Worm (Caenorhabditis elegans) whole organism, L1 larva: Measurements from ENCODE around the gene acr-23.

Experiments used
- C04F5.9 ChIP-seq: sonication (generic microtip); optimal IDR thresholded peaks from 2 replicates; lab custom pipeline; 2016; ENCODE audit warnings: missing genetic modification characterization, missing compliant biosample characterization
- C16A3.4 ChIP-seq: fragments of 150-350 bp; optimal IDR thresholded peaks from 2 replicates; lab custom pipeline; 2014; ENCODE audit warnings: missing biosample characterization, missing genetic modification characterization
- F16B12.6 ChIP-seq: fragments of 150-350 bp; optimal IDR thresholded peaks from 2 replicates; lab custom pipeline; 2014; ENCODE audit warnings: missing biosample characterization, missing genetic modification characterization
- Y116A8C.19 ChIP-seq: sonication (generic microtip); optimal IDR thresholded peaks from 2 replicates; lab custom pipeline; 2016; ENCODE audit warnings: missing compliant biosample characterization, missing genetic modification characterization, borderline replicate concordance
- blmp-1 ChIP-seq: fragments of 150-350 bp; optimal IDR thresholded peaks from 2 replicates; lab custom pipeline; 2014; ENCODE audit warnings: missing biosample characterization, missing genetic modification characterization
- ceh-63 ChIP-seq: fragments of 200-800 bp; sonication (Bioruptor generic); optimal IDR thresholded peaks from 2 replicates; lab custom pipeline; 2018; ENCODE audit warnings: mild to moderate bottlenecking, missing genetic modification characterization, missing compliant biosample characterization
- ceh-8 ChIP-seq: fragments of 200-800 bp; sonication (Bioruptor generic); optimal IDR thresholded peaks from 2 replicates; lab custom pipeline; 2018; ENCODE audit warnings: mild to moderate bottlenecking, missing genetic modification characterization, moderate library complexity, missing compliant biosample characterization
- ces-1 ChIP-seq: fragments of 150-350 bp; optimal IDR thresholded peaks from 2 replicates; lab custom pipeline; 2014; ENCODE audit warnings: missing biosample characterization, missing genetic modification reagents, missing genetic modification characterization
- efl-1 ChIP-seq, 4 experiments: fragments of 150-350 bp; optimal IDR thresholded peaks in 3 of 4; peaks in 1 of 4; 1 replicate in 1 of 4; 2 replicates in 3 of 4; lab custom pipeline; 2014; ENCODE audit warnings: missing biosample characterization in 2 of 4, missing genetic modification characterization in 2 of 4, missing genetic modification reagents in 2 of 4
- efl-3 ChIP-seq: fragments of 200-800 bp; sonication (Bioruptor generic); optimal IDR thresholded peaks from 2 replicates; lab custom pipeline; 2018; ENCODE audit warnings: mild to moderate bottlenecking, missing genetic modification characterization, missing compliant biosample characterization
- elt-2 ChIP-seq: sonication (generic microtip); optimal IDR thresholded peaks from 2 replicates; lab custom pipeline; 2016; ENCODE audit warnings: missing genetic modification characterization, mild to moderate bottlenecking, inconsistent platforms, missing compliant biosample characterization, missing genetic modification reagents
- elt-3 ChIP-seq, 6 experiments: fragments of 150-350 bp in 1 of 6; sonication (generic microtip); optimal IDR thresholded peaks; 2 replicates each; lab custom pipeline; 2017 to 2018; ENCODE audit warnings: missing biosample characterization in 6 of 6, missing genetic modification characterization in 6 of 6, inconsistent platforms in 1 of 6
- fkh-10 ChIP-seq: sonication (generic microtip); optimal IDR thresholded peaks from 2 replicates; lab custom pipeline; 2017; ENCODE audit warnings: missing biosample characterization, missing genetic modification reagents, missing genetic modification characterization
- fkh-4 ChIP-seq: sonication (generic microtip); optimal IDR thresholded peaks from 2 replicates; lab custom pipeline; 2016; ENCODE audit warnings: missing compliant biosample characterization, missing genetic modification characterization, borderline replicate concordance
- fkh-8 ChIP-seq: sonication (generic microtip); optimal IDR thresholded peaks from 2 replicates; lab custom pipeline; 2016; ENCODE audit warnings: mild to moderate bottlenecking, missing genetic modification characterization, missing compliant biosample characterization
- grh-1 ChIP-seq: fragments of 200-800 bp; sonication (Bioruptor generic); IDR thresholded peaks from 2 replicates; pipeline ENCODE4 v1.3.6; 2022; ENCODE audit warnings: missing genetic modification reagents, missing genetic modification characterization, missing compliant biosample characterization
- hlh-17 ChIP-seq: fragments of 200-800 bp; sonication (Bioruptor generic); optimal IDR thresholded peaks from 2 replicates; lab custom pipeline; 2018; ENCODE audit warnings: missing genetic modification characterization, mild to moderate bottlenecking, missing compliant biosample characterization, moderate library complexity, borderline replicate concordance
- hpl-2 ChIP-seq: fragments of 150-350 bp; optimal IDR thresholded peaks from 2 replicates; lab custom pipeline; 2014; ENCODE audit warnings: missing biosample characterization, missing genetic modification reagents, missing genetic modification characterization
- irx-1 ChIP-seq: sonication (generic microtip); optimal IDR thresholded peaks from 2 replicates; lab custom pipeline; 2016; ENCODE audit warnings: missing genetic modification characterization, missing compliant biosample characterization
- jun-1 ChIP-seq: fragments of 150-350 bp; optimal IDR thresholded peaks from 2 replicates; lab custom pipeline; 2014; ENCODE audit warnings: missing biosample characterization, missing genetic modification reagents, missing genetic modification characterization
- lin-13 ChIP-seq: fragments of 150-350 bp; optimal IDR thresholded peaks from 2 replicates; lab custom pipeline; 2014; ENCODE audit warnings: missing biosample characterization, missing genetic modification reagents, missing genetic modification characterization
- lin-14 ChIP-seq: fragments of 200-800 bp; sonication (Bioruptor generic); optimal IDR thresholded peaks from 2 replicates; lab custom pipeline; 2018; ENCODE audit warnings: mild to moderate bottlenecking, missing genetic modification characterization, moderate library complexity, missing compliant biosample characterization
- lin-35 ChIP-seq, 2 experiments: fragments of 150-350 bp; optimal IDR thresholded peaks; 2 replicates each; lab custom pipeline; 2014; ENCODE audit warnings: missing biosample characterization in 2 of 2, missing genetic modification characterization in 2 of 2, missing genetic modification reagents in 2 of 2
- lin-39 ChIP-seq: fragments of 150-350 bp; optimal IDR thresholded peaks from 2 replicates; lab custom pipeline; 2014; ENCODE audit warnings: missing biosample characterization, missing genetic modification reagents, missing genetic modification characterization
- lir-3 ChIP-seq: sonication (generic microtip); optimal IDR thresholded peaks from 2 replicates; lab custom pipeline; 2016; ENCODE audit warnings: mild to moderate bottlenecking, missing genetic modification characterization, moderate library complexity, missing compliant biosample characterization; ENCODE audit not compliant: poor library complexity
- lsy-2 ChIP-seq, 2 experiments: fragments of 150-350 bp; optimal IDR thresholded peaks; 2 replicates each; lab custom pipeline; 2014; ENCODE audit warnings: missing biosample characterization in 2 of 2, missing genetic modification characterization in 2 of 2
- mdl-1 ChIP-seq, 2 experiments: fragments of 150-350 bp; optimal IDR thresholded peaks; 2 replicates each; lab custom pipeline; 2014 to 2017; ENCODE audit warnings: missing biosample characterization in 2 of 2, missing genetic modification characterization in 2 of 2, inconsistent platforms in 1 of 2
- mef-2 ChIP-seq: fragments of 150-350 bp; optimal IDR thresholded peaks from 2 replicates; lab custom pipeline; 2014; ENCODE audit warnings: missing biosample characterization, missing genetic modification characterization
- mep-1 ChIP-seq: fragments of 150-350 bp; optimal IDR thresholded peaks from 2 replicates; lab custom pipeline; 2014; ENCODE audit warnings: missing biosample characterization, missing genetic modification characterization
- nhr-11 ChIP-seq: fragments of 150-350 bp; optimal IDR thresholded peaks from 2 replicates; lab custom pipeline; 2014; ENCODE audit warnings: missing biosample characterization, missing genetic modification characterization
- nhr-12 ChIP-seq: sonication (generic microtip); optimal IDR thresholded peaks from 2 replicates; lab custom pipeline; 2017; ENCODE audit warnings: missing biosample characterization, missing genetic modification characterization
- nhr-19 ChIP-seq: fragments of 200-800 bp; sonication (Bioruptor generic); conservative IDR thresholded peaks from 2 replicates; pipeline ENCODE4 v1.3.6; 2022; ENCODE audit warnings: missing genetic modification characterization, missing compliant biosample characterization
- nhr-20 ChIP-seq: sonication (generic microtip); optimal IDR thresholded peaks from 2 replicates; lab custom pipeline; 2016; ENCODE audit warnings: mild to moderate bottlenecking, missing genetic modification characterization, missing compliant biosample characterization
- nhr-237 ChIP-seq: fragments of 150-350 bp; optimal IDR thresholded peaks from 2 replicates; lab custom pipeline; 2014; ENCODE audit warnings: missing biosample characterization, missing genetic modification characterization
- nhr-77 ChIP-seq: fragments of 150-350 bp; optimal IDR thresholded peaks from 2 replicates; lab custom pipeline; 2014; ENCODE audit warnings: missing biosample characterization, missing genetic modification characterization
- nhr-85 ChIP-seq: sonication (generic microtip); peaks from one replicate; lab custom pipeline; 2016; ENCODE audit warnings: missing genetic modification characterization, inconsistent platforms, missing compliant biosample characterization
- nhr-90 ChIP-seq: sonication (generic microtip); optimal IDR thresholded peaks from 2 replicates; lab custom pipeline; 2016; ENCODE audit warnings: mild to moderate bottlenecking, missing genetic modification characterization, missing compliant biosample characterization; ENCODE audit not compliant: poor library complexity
- pax-3 ChIP-seq: fragments of 200-800 bp; sonication (Bioruptor generic); optimal IDR thresholded peaks from 2 replicates; lab custom pipeline; 2018; ENCODE audit warnings: mild to moderate bottlenecking, missing genetic modification characterization, moderate library complexity, missing compliant biosample characterization
- pqm-1 ChIP-seq: sonication (generic microtip); optimal IDR thresholded peaks from 3 replicates; lab custom pipeline; 2017; ENCODE audit warnings: missing biosample characterization, missing genetic modification characterization
- rnt-1 ChIP-seq: sonication (generic microtip); optimal IDR thresholded peaks from 2 replicates; lab custom pipeline; 2016; ENCODE audit warnings: mild to moderate bottlenecking, missing genetic modification characterization, moderate library complexity, missing compliant biosample characterization
- skn-1 ChIP-seq: fragments of 150-350 bp; optimal IDR thresholded peaks from 2 replicates; lab custom pipeline; 2014; ENCODE audit warnings: missing biosample characterization, missing genetic modification characterization
- snpc-4 ChIP-seq: fragments of 150-350 bp; optimal IDR thresholded peaks from 2 replicates; lab custom pipeline; 2014; ENCODE audit warnings: missing biosample characterization, missing genetic modification characterization
- sup-37 ChIP-seq: fragments of 200-800 bp; sonication (Bioruptor generic); optimal IDR thresholded peaks from 2 replicates; lab custom pipeline; 2018; ENCODE audit warnings: mild to moderate bottlenecking, missing genetic modification characterization, missing compliant biosample characterization
- tlp-1 ChIP-seq: fragments of 150-350 bp; optimal IDR thresholded peaks from 2 replicates; lab custom pipeline; 2014; ENCODE audit warnings: missing biosample characterization, missing genetic modification characterization
- unc-30 ChIP-seq: sonication (generic microtip); optimal IDR thresholded peaks from 2 replicates; lab custom pipeline; 2017; ENCODE audit warnings: missing biosample characterization, missing genetic modification characterization
- unc-86 ChIP-seq: sonication (generic microtip); optimal IDR thresholded peaks from 2 replicates; lab custom pipeline; 2016; ENCODE audit warnings: missing genetic modification characterization, missing compliant biosample characterization
- xbp-1 ChIP-seq: sonication (generic microtip); optimal IDR thresholded peaks from 2 replicates; lab custom pipeline; 2016; ENCODE audit warnings: missing genetic modification characterization, missing compliant biosample characterization
- zip-4 ChIP-seq: fragments of 200-800 bp; sonication (Bioruptor generic); optimal IDR thresholded peaks from 2 replicates; lab custom pipeline; 2018; ENCODE audit warnings: mild to moderate bottlenecking, missing genetic modification characterization, moderate library complexity, missing compliant biosample characterization

acr-23 gene

DNA sequence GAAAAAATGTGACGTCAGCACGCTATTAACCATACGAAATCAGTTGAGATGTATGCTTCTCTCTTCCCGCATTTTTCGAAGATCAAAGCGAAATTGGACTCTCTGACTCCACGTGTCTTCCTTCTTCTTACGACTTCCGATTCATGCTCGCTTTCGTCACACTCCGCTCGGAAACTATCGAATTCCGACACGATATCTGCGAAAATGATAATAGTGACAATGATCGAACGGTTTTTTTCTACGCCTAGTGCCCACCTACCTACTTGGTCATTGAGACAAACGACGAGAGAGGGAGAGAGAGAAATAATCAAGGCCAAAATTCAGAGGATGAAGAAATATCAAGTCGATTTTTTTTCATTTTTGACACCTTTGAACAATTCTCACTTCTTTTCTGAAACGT, 34.3 kb upstream of the acr-23 start:
- TF ChIP-seq C16A3.4 (tag; lab: Kevin White, UChicago) (no peak), mef-2 (no peak), hpl-2 (GFP tag; lab: Kevin White, UChicago) (no peak), fkh-4 (tag; lab: Kevin White, UChicago) (no peak), lin-39 (no peak), elt-2 (tag; lab: Kevin White, UChicago) (no peak), fkh-10 (GFP tag; lab: Kevin White, UChicago) (no peak), mep-1 (tag; lab: Kevin White, UChicago) (peak; percentile 12), zip-4 (no peak), lir-3 (tag; lab: Kevin White, UChicago) (no peak), nhr-19 (GFP tag; lab: Robert Waterston, UW) (no peak), unc-30 (tag; lab: Kevin White, UChicago) (no peak), nhr-85 (peak; percentile 65), nhr-12 (tag; lab: Kevin White, UChicago) (no peak), nhr-20 (tag; lab: Kevin White, UChicago) (no peak), blmp-1 (tag; lab: Kevin White, UChicago) (peak; percentile 72), efl-1 (optimal IDR thresholded peaks at IDR 0.05; lab: Kevin White, UChicago) (no peak), efl-1 (GFP tag; optimal IDR thresholded peaks at IDR 0.05 in 1 of 2; lab: Kevin White, UChicago) (no peak), Y116A8C.19 (tag; lab: Kevin White, UChicago) (no peak), jun-1 (tag; lab: Kevin White, UChicago) (no peak)
- TF ChIP-seq, all 84 proteins: peak for 3

DNA sequence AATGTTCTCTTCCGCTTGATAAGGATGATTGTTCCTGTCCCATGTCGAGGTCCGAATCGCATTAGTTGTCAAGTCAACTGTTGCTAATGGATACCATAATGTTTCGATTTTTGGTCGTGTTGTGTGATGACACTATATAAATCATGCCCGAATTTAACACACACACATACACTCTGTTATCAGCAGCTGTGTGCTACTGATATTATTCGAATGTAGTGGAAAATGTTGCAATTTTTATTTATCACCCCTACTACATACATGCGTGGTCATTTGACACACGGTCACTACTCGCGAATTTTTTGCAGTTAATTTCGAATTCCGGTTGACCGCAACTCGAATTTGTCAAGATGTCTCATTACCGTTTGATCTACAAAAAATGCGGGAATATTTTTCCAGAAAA, 33.2 kb upstream of the acr-23 start:
- TF ChIP-seq ceh-8 (no peak), lin-35 (GFP tag; optimal IDR thresholded peaks at IDR 0.05; lab: Kevin White, UChicago) (no peak), elt-2 (tag; lab: Kevin White, UChicago) (peak; percentile 37)

ce11 chrV:3688733-3689132, 29.4 kb upstream of the acr-23 start:
- TF ChIP-seq F16B12.6 (tag; lab: Kevin White, UChicago) (no peak), nhr-11 (tag; lab: Kevin White, UChicago) (no peak), efl-3 (GFP tag; lab: Kevin White, UChicago) (no peak), snpc-4 (no peak), mdl-1 (tag; optimal IDR thresholded peaks at IDR 0.05; lab: Kevin White, UChicago) (peak in 1 of 2 experiments; percentile 12), C16A3.4 (tag; lab: Kevin White, UChicago) (no peak), elt-2 (tag; lab: Kevin White, UChicago) (no peak), pqm-1 (tag; lab: Kevin White, UChicago) (no peak), sup-37 (GFP tag; lab: Kevin White, UChicago) (no peak), nhr-19 (GFP tag; lab: Robert Waterston, UW) (no peak), nhr-237 (tag; lab: Kevin White, UChicago) (no peak), xbp-1 (tag; lab: Kevin White, UChicago) (no peak), skn-1 (tag; lab: Kevin White, UChicago) (no peak), fkh-4 (tag; lab: Kevin White, UChicago) (no peak), lin-14 (GFP tag; lab: Kevin White, UChicago) (peak; percentile 87), ces-1 (GFP tag; lab: Kevin White, UChicago) (no peak), fkh-8 (tag; lab: Kevin White, UChicago) (peak; percentile 3), rnt-1 (tag; lab: Kevin White, UChicago) (peak; percentile 24), C04F5.9 (no peak), pax-3 (no peak), ceh-63 (GFP tag; lab: Kevin White, UChicago) (no peak), irx-1 (tag; lab: Kevin White, UChicago) (peak; percentile 18), hlh-17 (no peak), elt-3 (tag; optimal IDR thresholded peaks at IDR 0.05; lab: Kevin White, UChicago) (no peak), nhr-12 (tag; lab: Kevin White, UChicago) (no peak), grh-1 (GFP tag; lab: Robert Waterston, UW) (no peak), lsy-2 (tag; optimal IDR thresholded peaks at IDR 0.05; lab: Kevin White, UChicago) (peak; percentile 10 to 37), nhr-90 (tag; lab: Kevin White, UChicago) (no peak), unc-86 (tag; lab: Kevin White, UChicago) (no peak), fkh-10 (GFP tag; lab: Kevin White, UChicago) (peak; percentile 13), tlp-1 (tag; lab: Kevin White, UChicago) (no peak), lin-13 (GFP tag; lab: Kevin White, UChicago) (no peak), lin-35 (GFP tag; optimal IDR thresholded peaks at IDR 0.05; lab: Kevin White, UChicago) (peak in 1 of 2 experiments; percentile 21), Y116A8C.19 (tag; lab: Kevin White, UChicago) (no peak), nhr-77 (tag; lab: Kevin White, UChicago) (no peak), nhr-20 (tag; lab: Kevin White, UChicago) (no peak)
